Worm (Caenorhabditis elegans) whole organism, mixed stage, embryonic: ENCODE data around the gene C55B6.7.

Experiments used
- blmp-1 ChIP-seq: fragments of 150-350 bp; optimal IDR thresholded peaks from 2 replicates; lab custom pipeline; 2014; ENCODE audit warnings: missing biosample characterization, missing genetic modification characterization
- ceh-39 ChIP-seq: fragments of 150-350 bp; optimal IDR thresholded peaks from 2 replicates; lab custom pipeline; 2014; ENCODE audit warnings: missing biosample characterization, missing genetic modification characterization
- ceh-43 ChIP-seq: fragments of 200-800 bp; sonication (Bioruptor generic); optimal IDR thresholded peaks from 2 replicates; lab custom pipeline; 2018; ENCODE audit warnings: mild to moderate bottlenecking, missing genetic modification characterization, moderate library complexity, missing compliant biosample characterization
- ceh-83 ChIP-seq: fragments of 200-800 bp; sonication (Bioruptor generic); optimal IDR thresholded peaks from 2 replicates; lab custom pipeline; 2018; ENCODE audit warnings: mild to moderate bottlenecking, missing genetic modification characterization, missing compliant biosample characterization
- ces-1 ChIP-seq: fragments of 150-350 bp; optimal IDR thresholded peaks from 2 replicates; lab custom pipeline; 2014; ENCODE audit warnings: missing biosample characterization, missing genetic modification reagents, missing genetic modification characterization
- cnd-1 ChIP-seq: fragments of 200-800 bp; sonication (Bioruptor generic); optimal IDR thresholded peaks from 2 replicates; lab custom pipeline; 2018; ENCODE audit warnings: mild to moderate bottlenecking, missing genetic modification characterization, missing compliant biosample characterization
- drap-1 ChIP-seq: fragments of 200-800 bp; sonication (Bioruptor generic); optimal IDR thresholded peaks from 3 replicates; lab custom pipeline; 2018; ENCODE audit warnings: mild to moderate bottlenecking, missing genetic modification characterization, missing compliant biosample characterization
- elt-1 ChIP-seq: sonication (generic microtip); optimal IDR thresholded peaks from 2 replicates; lab custom pipeline; 2017; ENCODE audit warnings: missing genetic modification characterization, mild to moderate bottlenecking, missing compliant biosample characterization, antibody characterized with exemption, moderate library complexity, borderline replicate concordance; ENCODE audit not compliant: insufficient read depth
- elt-3 ChIP-seq: fragments of 150-350 bp; optimal IDR thresholded peaks from 2 replicates; lab custom pipeline; 2014; ENCODE audit warnings: missing biosample characterization, missing genetic modification characterization
- flh-1 ChIP-seq: fragments of 200-800 bp; sonication (Bioruptor generic); optimal IDR thresholded peaks from 2 replicates; lab custom pipeline; 2018; ENCODE audit warnings: mild to moderate bottlenecking, missing genetic modification characterization, moderate library complexity, missing compliant biosample characterization
- ham-2 ChIP-seq: fragments of 200-800 bp; sonication (Bioruptor generic); optimal IDR thresholded peaks from 2 replicates; lab custom pipeline; 2018; ENCODE audit warnings: mild to moderate bottlenecking, missing genetic modification characterization, missing compliant biosample characterization
- hlh-1 ChIP-seq: fragments of 150-350 bp; optimal IDR thresholded peaks from 2 replicates; lab custom pipeline; 2014; ENCODE audit warnings: missing biosample characterization, missing genetic modification reagents, missing genetic modification characterization
- lin-32 ChIP-seq: fragments of 200-800 bp; sonication (Bioruptor generic); optimal IDR thresholded peaks from 2 replicates; lab custom pipeline; 2018; ENCODE audit warnings: mild to moderate bottlenecking, missing genetic modification characterization, missing compliant biosample characterization
- lsy-2 ChIP-seq: fragments of 150-350 bp; optimal IDR thresholded peaks from 2 replicates; lab custom pipeline; 2014; ENCODE audit warnings: missing biosample characterization, missing genetic modification characterization
- mab-5 ChIP-seq: fragments of 150-350 bp; optimal IDR thresholded peaks from 2 replicates; lab custom pipeline; 2014; ENCODE audit warnings: missing biosample characterization, missing genetic modification characterization
- mep-1 ChIP-seq: fragments of 150-350 bp; optimal IDR thresholded peaks from 2 replicates; lab custom pipeline; 2017; ENCODE audit warnings: missing biosample characterization, missing genetic modification reagents, missing genetic modification characterization, inconsistent platforms
- mls-2 ChIP-seq: sonication (generic microtip); optimal IDR thresholded peaks from 2 replicates; lab custom pipeline; 2016; ENCODE audit warnings: mild to moderate bottlenecking, missing genetic modification characterization, moderate library complexity, missing compliant biosample characterization
- nhr-2 ChIP-seq: fragments of 150-350 bp; optimal IDR thresholded peaks from 2 replicates; lab custom pipeline; 2014; ENCODE audit warnings: missing biosample characterization, missing genetic modification characterization
- nhr-28 ChIP-seq: fragments of 150-350 bp; optimal IDR thresholded peaks from 2 replicates; lab custom pipeline; 2014; ENCODE audit warnings: missing biosample characterization, missing genetic modification characterization
- nhr-76 ChIP-seq: sonication (generic microtip); optimal IDR thresholded peaks from 2 replicates; lab custom pipeline; 2017; ENCODE audit warnings: missing biosample characterization, missing genetic modification characterization
- pha-4 ChIP-seq: fragments of 150-350 bp; optimal IDR thresholded peaks from 2 replicates; lab custom pipeline; 2018; ENCODE audit warnings: missing biosample characterization, missing genetic modification reagents, missing genetic modification characterization
- sem-2 ChIP-seq: fragments of 200-800 bp; sonication (Bioruptor generic); optimal IDR thresholded peaks from 2 replicates; lab custom pipeline; 2018; ENCODE audit warnings: mild to moderate bottlenecking, missing genetic modification characterization, missing compliant biosample characterization
- snpc-4 ChIP-seq: fragments of 150-350 bp; optimal IDR thresholded peaks from 2 replicates; lab custom pipeline; 2014; ENCODE audit warnings: missing biosample characterization, missing genetic modification characterization
- sptf-1 ChIP-seq: sonication (generic microtip); optimal IDR thresholded peaks from 2 replicates; lab custom pipeline; 2017; ENCODE audit warnings: mild to moderate bottlenecking, missing genetic modification characterization, moderate library complexity, missing compliant biosample characterization
- tbx-8 ChIP-seq: fragments of 200-800 bp; sonication (Bioruptor generic); optimal IDR thresholded peaks from 2 replicates; lab custom pipeline; 2018; ENCODE audit warnings: mild to moderate bottlenecking, missing genetic modification characterization, moderate library complexity, missing compliant biosample characterization
- unc-120 ChIP-seq: sonication (generic microtip); optimal IDR thresholded peaks from 2 replicates; lab custom pipeline; 2017; ENCODE audit warnings: missing genetic modification characterization, missing compliant biosample characterization; ENCODE audit not compliant: poor library complexity, severe bottlenecking
- unc-39 ChIP-seq: fragments of 150-350 bp; optimal IDR thresholded peaks from 2 replicates; lab custom pipeline; 2014; ENCODE audit warnings: missing biosample characterization, missing genetic modification characterization
- unc-62 ChIP-seq: fragments of 150-350 bp; optimal IDR thresholded peaks from 2 replicates; lab custom pipeline; 2014; ENCODE audit warnings: missing biosample characterization, missing genetic modification reagents, missing genetic modification characterization
- zip-8 ChIP-seq: fragments of 150-350 bp; optimal IDR thresholded peaks from 2 replicates; lab custom pipeline; 2014; ENCODE audit warnings: missing biosample characterization, missing genetic modification characterization
- ztf-11 ChIP-seq: fragments of 150-350 bp; optimal IDR thresholded peaks from 2 replicates; lab custom pipeline; 2014; ENCODE audit warnings: missing biosample characterization, missing genetic modification characterization

The C55B6.7 gene

DNA sequence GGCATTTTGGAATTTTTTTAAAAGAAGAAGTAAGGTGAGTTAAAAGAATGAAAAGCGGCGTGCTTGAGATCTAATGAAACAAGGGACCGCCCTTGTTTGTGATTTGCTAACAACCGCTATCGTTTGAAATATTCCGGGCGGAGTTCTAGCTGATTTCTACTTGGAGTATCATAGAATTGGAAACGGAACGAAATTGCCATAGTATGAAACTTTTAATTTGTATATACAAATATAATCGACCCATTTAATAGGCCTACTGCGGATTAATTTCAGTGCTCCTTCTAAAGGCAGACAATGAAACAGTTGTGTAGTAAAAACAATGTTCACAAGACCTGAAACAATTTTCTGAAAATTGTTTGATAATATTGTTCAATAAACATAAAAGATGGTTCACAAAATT, at the start of gene C55B6.7:
C55B6.7 (minus strand) TSS at position 101 of the 400 bp plus-strand sequence.
- TF ChIP-seq ceh-43 (GFP tag; lab: Kevin White, UChicago) (no peak), nhr-2 (tag; lab: Kevin White, UChicago) (no peak), elt-1 (tag; lab: Kevin White, UChicago) (no peak), nhr-76 (tag; lab: Kevin White, UChicago) (no peak), blmp-1 (no peak), sptf-1 (tag; lab: Kevin White, UChicago) (no peak), ztf-11 (no peak), mls-2 (tag; lab: Kevin White, UChicago) (no peak), mab-5 (no peak), cnd-1 (tag; lab: Kevin White, UChicago) (no peak), snpc-4 (tag; lab: Kevin White, UChicago) (no peak), hlh-1 (tag; lab: Kevin White, UChicago) (no peak), unc-120 (tag; lab: Kevin White, UChicago) (no peak), pha-4 (tag; lab: Kevin White, UChicago) (no peak), drap-1 (GFP tag; lab: Kevin White, UChicago) (no peak), unc-39 (tag; lab: Kevin White, UChicago) (no peak)

DNA sequence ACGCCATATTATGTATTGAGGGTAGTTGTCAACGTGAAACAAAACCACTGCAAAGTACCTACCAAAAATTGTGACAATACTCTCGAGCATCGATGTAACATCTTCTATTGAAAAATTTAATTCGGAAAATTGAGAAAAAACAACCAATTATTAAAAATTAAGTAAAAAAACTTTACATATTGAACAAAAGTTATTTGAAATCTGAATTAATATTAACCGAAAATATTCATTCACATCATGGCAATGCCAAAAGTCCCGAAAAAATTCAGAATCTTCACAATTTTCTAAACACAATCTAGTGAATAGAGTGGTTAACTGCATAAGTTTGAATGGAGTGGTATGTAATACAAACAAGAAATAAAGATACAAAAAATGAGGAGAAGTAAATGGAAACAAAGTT, 46.8 kb upstream of the C55B6.7 start, which contains the start of gene F46H5.3:
F46H5.3 (minus strand) TSS at position 101 of the 400 bp plus-strand sequence.
- TF ChIP-seq nhr-2 (tag; lab: Kevin White, UChicago), result no peak
- TF ChIP-seq ceh-83 (GFP tag; lab: Kevin White, UChicago), result no peak
- TF ChIP-seq nhr-28 (tag; lab: Kevin White, UChicago), result no peak
- TF ChIP-seq flh-1 (GFP tag; lab: Kevin White, UChicago), result no peak
- TF ChIP-seq unc-120 (tag; lab: Kevin White, UChicago), result no peak
- TF ChIP-seq ceh-39 (tag; lab: Kevin White, UChicago), result no peak
- TF ChIP-seq mab-5, result no peak
- TF ChIP-seq elt-3, result no peak
- TF ChIP-seq lin-32 (GFP tag; lab: Kevin White, UChicago), result no peak
- TF ChIP-seq ztf-11, result no peak
- no peak for TF ChIP-seq sem-2 (GFP tag; lab: Kevin White, UChicago)
- TF ChIP-seq ceh-43 (GFP tag; lab: Kevin White, UChicago), result no peak
- no peak for TF ChIP-seq lsy-2
- TF ChIP-seq nhr-76 (tag; lab: Kevin White, UChicago), result no peak
- no peak for TF ChIP-seq drap-1 (GFP tag; lab: Kevin White, UChicago)
- no peak for TF ChIP-seq tbx-8 (GFP tag; lab: Kevin White, UChicago)
- no peak for TF ChIP-seq ces-1 (GFP tag; lab: Kevin White, UChicago)

DNA sequence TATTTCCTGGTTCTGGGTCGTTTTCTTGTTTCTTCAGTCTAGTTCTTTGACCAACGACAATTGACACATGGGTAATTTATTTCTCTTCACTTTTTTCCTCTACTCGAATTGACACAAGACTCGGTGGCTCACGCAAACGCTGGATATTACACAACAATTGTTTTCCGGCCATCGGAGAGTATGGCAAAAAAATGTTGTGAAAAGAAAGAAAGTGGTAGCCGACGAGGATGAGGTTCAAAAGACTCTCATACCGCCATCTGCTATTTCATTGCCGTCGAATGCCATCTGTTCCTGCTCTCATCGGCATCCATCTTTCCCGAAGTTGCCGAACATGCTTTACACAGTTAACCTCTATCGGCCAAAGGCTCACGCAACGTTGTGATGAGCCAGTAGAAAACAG, 44.9 kb upstream of the C55B6.7 start:
- TF ChIP-seq cnd-1 (tag; lab: Kevin White, UChicago) (peak; percentile 90), unc-62 (peak; percentile 50), lin-32 (GFP tag; lab: Kevin White, UChicago) (peak; percentile 24), hlh-1 (tag; lab: Kevin White, UChicago) (peak; percentile 93), ham-2 (GFP tag; lab: Kevin White, UChicago) (no peak), unc-120 (tag; lab: Kevin White, UChicago) (peak; percentile 87), mep-1 (tag; lab: Kevin White, UChicago) (no peak), mab-5 (no peak)

DNA sequence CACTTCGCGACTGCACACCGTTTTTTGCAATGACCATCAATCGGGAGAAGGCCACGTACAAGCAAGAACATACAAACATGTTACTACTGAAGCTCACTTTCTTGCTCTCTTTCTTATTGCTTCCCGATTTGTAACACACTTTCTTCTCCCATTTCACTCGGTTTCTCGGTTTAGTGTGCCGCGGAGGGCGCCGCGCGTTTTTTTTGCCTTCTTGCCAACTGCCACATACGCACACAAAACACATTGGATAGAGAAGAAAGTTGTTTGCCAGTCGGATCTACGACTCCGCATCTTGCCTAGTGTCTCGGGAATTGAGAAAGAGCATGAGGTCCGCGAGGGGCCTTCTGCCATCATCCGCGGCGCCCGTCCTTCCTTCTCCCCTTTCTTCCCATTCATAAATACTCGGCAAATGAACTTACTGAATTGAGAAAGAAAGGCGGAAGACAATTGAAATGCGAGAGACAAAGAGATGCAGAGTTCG, 43.0 kb upstream of the C55B6.7 start:
- peak; percentile 78 for TF ChIP-seq unc-120 (tag; lab: Kevin White, UChicago)
- TF ChIP-seq mep-1 (tag; lab: Kevin White, UChicago), result peak; percentile 13
- peak; percentile 81 for TF ChIP-seq ces-1 (GFP tag; lab: Kevin White, UChicago)
- no peak for TF ChIP-seq lin-32 (GFP tag; lab: Kevin White, UChicago)
- TF ChIP-seq zip-8 (tag; lab: Kevin White, UChicago), result no peak
- TF ChIP-seq unc-39 (tag; lab: Kevin White, UChicago), result peak; percentile 45
- peak; percentile 27 for TF ChIP-seq hlh-1 (tag; lab: Kevin White, UChicago)

DNA sequence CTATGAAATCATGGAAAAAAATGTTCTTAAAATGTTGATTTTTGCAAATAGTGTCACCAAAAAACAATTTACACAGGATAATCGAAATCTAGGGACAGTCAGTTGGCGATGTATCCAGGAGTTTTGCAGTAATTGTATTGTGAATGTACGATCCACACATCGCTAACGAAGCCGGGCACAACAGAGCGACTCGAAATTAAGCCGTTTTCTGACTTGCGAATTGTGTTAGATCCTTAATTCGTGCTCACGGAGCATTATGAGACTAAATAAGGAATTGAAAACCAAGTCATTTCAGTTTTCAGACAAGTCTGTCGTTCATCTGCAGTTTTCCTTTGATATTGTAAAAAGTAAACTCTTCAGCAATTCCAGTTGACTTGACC, 42.3 kb upstream of the C55B6.7 start:
- TF ChIP-seq nhr-28 (tag; lab: Kevin White, UChicago) (no peak), tbx-8 (GFP tag; lab: Kevin White, UChicago) (no peak), unc-62 (no peak), ztf-11 (no peak), elt-3 (no peak), sptf-1 (tag; lab: Kevin White, UChicago) (no peak)
- TF ChIP-seq, all 35 proteins: peak for 0
